Worm (Caenorhabditis elegans) whole organism, young adult: ENCODE data around the gene B0035.15.

ENCODE experiments used
- C06A6.2 ChIP-seq: fragments of 200-800 bp; sonication (Bioruptor generic); conservative IDR thresholded peaks from 2 replicates; pipeline ENCODE4 v1.3.6; 2022; ENCODE audit warnings: missing genetic modification characterization, missing compliant biosample characterization
- F49E8.2 ChIP-seq: sonication (generic microtip); optimal IDR thresholded peaks from 3 replicates; lab custom pipeline; 2017; ENCODE audit warnings: missing genetic modification characterization, mild to moderate bottlenecking, missing compliant biosample characterization, antibody characterized with exemption, moderate library complexity; ENCODE audit not compliant: insufficient read depth
- K12H6.12 ChIP-seq: fragments of 200-800 bp; sonication (Bioruptor generic); optimal IDR thresholded peaks from 2 replicates; lab custom pipeline; 2018; ENCODE audit warnings: mild to moderate bottlenecking, missing genetic modification characterization, missing compliant biosample characterization
- attf-3 ChIP-seq: fragments of 200-800 bp; sonication (Bioruptor generic); conservative IDR thresholded peaks from 2 replicates; pipeline ENCODE4 v1.3.6; 2022; ENCODE audit warnings: missing genetic modification reagents, missing genetic modification characterization, missing compliant biosample characterization
- snpc-1.3 ChIP-seq: sonication (generic microtip); optimal IDR thresholded peaks from 2 replicates; lab custom pipeline; 2017; ENCODE audit warnings: missing genetic modification characterization, mild to moderate bottlenecking, missing compliant biosample characterization, antibody characterized with exemption, moderate library complexity, missing genotype, missing genetic modification reagents; ENCODE audit not compliant: insufficient read depth

ce11 chrIV:11320500-11320899, 22.4 kb upstream of the B0035.15 start, which contains the start of gene edg-1:
- TF ChIP-seq C06A6.2 (no peak), snpc-1.3 (tag; lab: Kevin White, UChicago) (no peak), K12H6.12 (tag; lab: Kevin White, UChicago) (no peak), attf-3 (GFP tag; lab: Robert Waterston, UW) (no peak), F49E8.2 (tag; lab: Kevin White, UChicago) (peak; percentile 7)
